Worm (Caenorhabditis elegans) whole organism, midembryonic: Measurements from ENCODE around the gene C53B7.6.

Experiments
- T22C8.4 ChIP-seq: fragments of 200-800 bp; sonication (Bioruptor generic); IDR thresholded peaks from 2 replicates; pipeline ENCODE4 v1.3.6; 2022; ENCODE audit warnings: missing genetic modification characterization, missing compliant biosample characterization
- cog-1 ChIP-seq: sonication (generic microtip); optimal IDR thresholded peaks from 2 replicates; lab custom pipeline; 2016; ENCODE audit warnings: missing genetic modification characterization, missing compliant biosample characterization
- klf-2 ChIP-seq: fragments of 200-800 bp; sonication (Bioruptor generic); conservative IDR thresholded peaks from 2 replicates; pipeline ENCODE4 v1.3.6; 2022; ENCODE audit warnings: missing genetic modification reagents, missing genetic modification characterization, missing compliant biosample characterization
- med-1 ChIP-seq: sonication (generic microtip); optimal IDR thresholded peaks from 2 replicates; lab custom pipeline; 2017; ENCODE audit warnings: missing genetic modification characterization, mild to moderate bottlenecking, missing compliant biosample characterization, antibody characterized with exemption, missing genetic modification reagents; ENCODE audit not compliant: insufficient read depth
- tab-1 ChIP-seq: fragments of 200-800 bp; sonication (Bioruptor generic); IDR thresholded peaks from 2 replicates; pipeline ENCODE4 v1.3.6; 2022; ENCODE audit warnings: missing genetic modification characterization, missing compliant biosample characterization
- ztf-23 ChIP-seq: fragments of 200-800 bp; sonication (Bioruptor generic); IDR thresholded peaks from 2 replicates; pipeline ENCODE4 v1.3.6; 2022; ENCODE audit warnings: missing genetic modification reagents, missing genetic modification characterization, missing compliant biosample characterization

DNA sequence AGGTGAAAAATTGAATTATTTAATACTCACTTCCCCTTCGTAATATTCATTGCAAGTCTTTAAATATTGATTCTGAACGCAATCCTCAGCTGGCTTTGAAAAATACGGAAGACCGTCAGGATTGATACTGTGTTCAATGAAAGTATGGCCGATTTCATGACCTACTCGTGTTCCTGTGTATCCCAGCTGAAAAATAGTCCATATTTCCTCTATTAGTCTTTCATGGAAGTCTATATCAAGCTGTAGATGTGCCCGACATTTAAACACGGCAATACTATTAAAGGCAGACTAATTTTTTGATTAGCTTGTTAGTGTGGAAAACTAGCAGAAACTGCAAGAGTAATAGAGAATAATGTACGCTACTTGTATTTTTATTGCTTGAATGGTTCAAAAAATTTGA, 7.0 kb downstream of the C53B7.6 start:
- TF ChIP-seq T22C8.4 (GFP tag; lab: Robert Waterston, UW) (no peak), tab-1 (no peak), klf-2 (GFP tag; lab: Robert Waterston, UW) (no peak), med-1 (GFP tag; lab: Kevin White, UChicago) (no peak), ztf-23 (GFP tag; lab: Robert Waterston, UW) (no peak), cog-1 (tag; lab: Kevin White, UChicago) (no peak)
